Worm (Caenorhabditis elegans) whole organism, L4 larva: ENCODE data around the gene vti-1.
A peak's percentile ranks its signal among the peaks of the same experiment; 100 is the strongest.

ENCODE experiments used
- F49E8.2 ChIP-seq: sonication (generic microtip); optimal IDR thresholded peaks from 2 replicates; lab custom pipeline; 2016; ENCODE audit warnings: missing compliant biosample characterization, mild to moderate bottlenecking, missing genetic modification characterization, borderline replicate concordance
- Y75B8A.6 ChIP-seq: fragments of 200-800 bp; sonication (Bioruptor generic); IDR thresholded peaks from 2 replicates; pipeline ENCODE4 v1.3.6; 2022; ENCODE audit warnings: missing genetic modification reagents, missing genetic modification characterization, missing compliant biosample characterization
- aly-2 ChIP-seq: sonication (generic microtip); optimal IDR thresholded peaks from 2 replicates; lab custom pipeline; 2018; ENCODE audit warnings: missing biosample characterization, missing genetic modification characterization
- ceh-82 ChIP-seq: sonication (generic microtip); optimal IDR thresholded peaks from 2 replicates; lab custom pipeline; 2017; ENCODE audit warnings: missing biosample characterization, missing genetic modification characterization
- daf-12 ChIP-seq: fragments of 150-350 bp; optimal IDR thresholded peaks from 2 replicates; lab custom pipeline; 2014; ENCODE audit warnings: missing biosample characterization, missing genetic modification reagents, missing genetic modification characterization
- lim-7 ChIP-seq: fragments of 200-800 bp; sonication (Bioruptor generic); IDR thresholded peaks from 2 replicates; pipeline ENCODE4 v1.3.6; 2022; ENCODE audit warnings: missing genetic modification characterization, missing compliant biosample characterization
- lin-29 ChIP-seq: fragments of 200-800 bp; sonication (Bioruptor generic); IDR thresholded peaks from 2 replicates; pipeline ENCODE4 v1.3.6; 2022; ENCODE audit warnings: missing genetic modification reagents, missing genetic modification characterization, missing compliant biosample characterization
- mdl-1 ChIP-seq, 2 experiments: fragments of 150-350 bp in 1 of 2; sonication (generic microtip) in 1 of 2; optimal IDR thresholded peaks; 2 replicates each; lab custom pipeline; 2014 to 2017; ENCODE audit warnings: missing biosample characterization in 2 of 2, missing genetic modification characterization in 2 of 2
- nhr-41 ChIP-seq: fragments of 200-800 bp; sonication (Bioruptor generic); IDR thresholded peaks from 2 replicates; pipeline ENCODE4 v1.3.6; 2022; ENCODE audit warnings: missing genetic modification reagents, missing genetic modification characterization, missing compliant biosample characterization
- nhr-77 ChIP-seq: fragments of 150-350 bp; optimal IDR thresholded peaks from 2 replicates; lab custom pipeline; 2014; ENCODE audit warnings: missing biosample characterization, missing genetic modification characterization
- snpc-4 ChIP-seq: fragments of 150-350 bp; optimal IDR thresholded peaks from 2 replicates; lab custom pipeline; 2014; ENCODE audit warnings: missing biosample characterization, missing genetic modification characterization
- spr-1 ChIP-seq: sonication (generic microtip); optimal IDR thresholded peaks from 2 replicates; lab custom pipeline; 2016; ENCODE audit warnings: mild to moderate bottlenecking, missing genetic modification characterization, missing compliant biosample characterization
- unc-39 ChIP-seq: sonication (generic microtip); optimal IDR thresholded peaks from 2 replicates; lab custom pipeline; 2017; ENCODE audit warnings: missing biosample characterization, missing genetic modification characterization
- ztf-11 ChIP-seq: fragments of 150-350 bp; optimal IDR thresholded peaks from 2 replicates; lab custom pipeline; 2014; ENCODE audit warnings: missing biosample characterization, missing genetic modification characterization

ce11 chrIV:14793900-14794624 lies 27.6 kb upstream of the vti-1 start:
- TF ChIP-seq nhr-77 (tag; lab: Kevin White, UChicago) (peak; percentile 69), F49E8.2 (no peak), ztf-11 (tag; lab: Kevin White, UChicago) (no peak), ceh-82 (tag; lab: Kevin White, UChicago) (no peak), lin-29 (GFP tag; lab: Robert Waterston, UW) (no peak), spr-1 (tag; lab: Kevin White, UChicago) (no peak), lim-7 (no peak), Y75B8A.6 (GFP tag; lab: Robert Waterston, UW) (no peak), snpc-4 (tag; lab: Kevin White, UChicago) (no peak), aly-2 (tag; lab: Kevin White, UChicago) (no peak), unc-39 (tag; lab: Kevin White, UChicago) (no peak), mdl-1 (tag; optimal IDR thresholded peaks at IDR 0.05; lab: Kevin White, UChicago) (peak; percentile 61 to 88), nhr-41 (GFP tag; lab: Robert Waterston, UW) (no peak), daf-12 (tag; lab: Kevin White, UChicago) (no peak)
